Worm (Caenorhabditis elegans) whole organism, L1 larva: ENCODE data around the gene set-8.
"Not testable (repeated sequence)": the region's sequence is repeated elsewhere in the genome, so short reads cannot be mapped to it uniquely, and the experiment has no call there.

Experiments
- C34B4.2 ChIP-seq: sonication (generic microtip); optimal IDR thresholded peaks from 2 replicates; lab custom pipeline; 2017; ENCODE audit warnings: mild to moderate bottlenecking, missing genetic modification characterization, missing compliant biosample characterization
- F16B12.6 ChIP-seq: fragments of 150-350 bp; optimal IDR thresholded peaks from 2 replicates; lab custom pipeline; 2014; ENCODE audit warnings: missing biosample characterization, missing genetic modification characterization
- alr-1 ChIP-seq: fragments of 200-800 bp; sonication (Bioruptor generic); optimal IDR thresholded peaks from 2 replicates; lab custom pipeline; 2018; ENCODE audit warnings: borderline replicate concordance, mild to moderate bottlenecking, missing genetic modification characterization, missing compliant biosample characterization
- aly-2 ChIP-seq: fragments of 150-350 bp; optimal IDR thresholded peaks from 2 replicates; lab custom pipeline; 2014; ENCODE audit warnings: missing biosample characterization, missing genetic modification characterization
- ama-1 ChIP-seq: fragments of 150-350 bp; optimal IDR thresholded peaks from 2 replicates; lab custom pipeline; 2014
- blmp-1 ChIP-seq: fragments of 150-350 bp; optimal IDR thresholded peaks from 2 replicates; lab custom pipeline; 2014; ENCODE audit warnings: missing biosample characterization, missing genetic modification characterization
- ceh-63 ChIP-seq: fragments of 200-800 bp; sonication (Bioruptor generic); optimal IDR thresholded peaks from 2 replicates; lab custom pipeline; 2018; ENCODE audit warnings: mild to moderate bottlenecking, missing genetic modification characterization, missing compliant biosample characterization
- ceh-90 ChIP-seq: sonication (generic microtip); optimal IDR thresholded peaks from 2 replicates; lab custom pipeline; 2016; ENCODE audit warnings: missing genetic modification characterization, missing compliant biosample characterization
- ces-1 ChIP-seq: fragments of 150-350 bp; optimal IDR thresholded peaks from 2 replicates; lab custom pipeline; 2014; ENCODE audit warnings: missing biosample characterization, missing genetic modification reagents, missing genetic modification characterization
- dsc-1 ChIP-seq: sonication (generic microtip); optimal IDR thresholded peaks from 2 replicates; lab custom pipeline; 2016; ENCODE audit warnings: mild to moderate bottlenecking, missing genetic modification characterization, missing compliant biosample characterization
- efl-1 ChIP-seq, 4 experiments: fragments of 150-350 bp; optimal IDR thresholded peaks in 3 of 4; peaks in 1 of 4; 1 replicate in 1 of 4; 2 replicates in 3 of 4; lab custom pipeline; 2014; ENCODE audit warnings: missing biosample characterization in 2 of 4, missing genetic modification characterization in 2 of 4, missing genetic modification reagents in 2 of 4
- egl-13 ChIP-seq: sonication (generic microtip); optimal IDR thresholded peaks from 2 replicates; lab custom pipeline; 2016; ENCODE audit warnings: missing genotype, missing genetic modification reagents, missing genetic modification characterization, missing compliant biosample characterization
- elt-2 ChIP-seq: sonication (generic microtip); optimal IDR thresholded peaks from 2 replicates; lab custom pipeline; 2016; ENCODE audit warnings: missing genetic modification characterization, mild to moderate bottlenecking, inconsistent platforms, missing compliant biosample characterization, missing genetic modification reagents
- ets-5 ChIP-seq: fragments of 200-800 bp; sonication (Bioruptor generic); IDR thresholded peaks from 2 replicates; pipeline ENCODE4 v1.3.6; 2022; ENCODE audit warnings: missing genetic modification characterization, missing compliant biosample characterization
- fos-1 ChIP-seq: fragments of 150-350 bp; optimal IDR thresholded peaks from 2 replicates; lab custom pipeline; 2014; ENCODE audit warnings: missing biosample characterization, missing genetic modification characterization
- hlh-4 ChIP-seq: sonication (generic microtip); optimal IDR thresholded peaks from 2 replicates; lab custom pipeline; 2016; ENCODE audit warnings: mild to moderate bottlenecking, missing genetic modification characterization, missing compliant biosample characterization
- hpl-2 ChIP-seq: fragments of 150-350 bp; optimal IDR thresholded peaks from 2 replicates; lab custom pipeline; 2014; ENCODE audit warnings: missing biosample characterization, missing genetic modification reagents, missing genetic modification characterization
- isw-1 ChIP-seq: fragments of 200-800 bp; sonication (Bioruptor generic); IDR thresholded peaks from 2 replicates; pipeline ENCODE4 v1.3.6; 2022; ENCODE audit warnings: missing genetic modification characterization, missing compliant biosample characterization
- lin-13 ChIP-seq: fragments of 150-350 bp; optimal IDR thresholded peaks from 2 replicates; lab custom pipeline; 2014; ENCODE audit warnings: missing biosample characterization, missing genetic modification reagents, missing genetic modification characterization
- lir-3 ChIP-seq: sonication (generic microtip); optimal IDR thresholded peaks from 2 replicates; lab custom pipeline; 2016; ENCODE audit warnings: mild to moderate bottlenecking, missing genetic modification characterization, moderate library complexity, missing compliant biosample characterization; ENCODE audit not compliant: poor library complexity
- lsy-2 ChIP-seq, 2 experiments: fragments of 150-350 bp; optimal IDR thresholded peaks; 2 replicates each; lab custom pipeline; 2014; ENCODE audit warnings: missing biosample characterization in 2 of 2, missing genetic modification characterization in 2 of 2
- mab-9 ChIP-seq: fragments of 200-800 bp; sonication (Bioruptor generic); IDR thresholded peaks from 2 replicates; pipeline ENCODE4 v1.3.6; 2022; ENCODE audit warnings: missing genetic modification reagents, missing genetic modification characterization, missing compliant biosample characterization
- mdl-1 ChIP-seq, 2 experiments: fragments of 150-350 bp; optimal IDR thresholded peaks; 2 replicates each; lab custom pipeline; 2014 to 2017; ENCODE audit warnings: missing biosample characterization in 2 of 2, missing genetic modification characterization in 2 of 2, inconsistent platforms in 1 of 2
- mef-2 ChIP-seq: fragments of 150-350 bp; optimal IDR thresholded peaks from 2 replicates; lab custom pipeline; 2014; ENCODE audit warnings: missing biosample characterization, missing genetic modification characterization
- nhr-11 ChIP-seq: fragments of 150-350 bp; optimal IDR thresholded peaks from 2 replicates; lab custom pipeline; 2014; ENCODE audit warnings: missing biosample characterization, missing genetic modification characterization
- nhr-19 ChIP-seq: fragments of 200-800 bp; sonication (Bioruptor generic); conservative IDR thresholded peaks from 2 replicates; pipeline ENCODE4 v1.3.6; 2022; ENCODE audit warnings: missing genetic modification characterization, missing compliant biosample characterization
- nhr-20 ChIP-seq: sonication (generic microtip); optimal IDR thresholded peaks from 2 replicates; lab custom pipeline; 2016; ENCODE audit warnings: mild to moderate bottlenecking, missing genetic modification characterization, missing compliant biosample characterization
- nhr-47 ChIP-seq: sonication (generic microtip); optimal IDR thresholded peaks from 2 replicates; lab custom pipeline; 2016; ENCODE audit warnings: mild to moderate bottlenecking, missing genetic modification characterization, moderate library complexity, missing compliant biosample characterization
- nhr-76 ChIP-seq: sonication (generic microtip); optimal IDR thresholded peaks from 2 replicates; lab custom pipeline; 2017; ENCODE audit warnings: missing biosample characterization, missing genetic modification characterization
- nhr-84 ChIP-seq: sonication (generic microtip); optimal IDR thresholded peaks from 2 replicates; lab custom pipeline; 2017; ENCODE audit warnings: missing biosample characterization, missing genetic modification characterization
- nhr-85 ChIP-seq: sonication (generic microtip); peaks from one replicate; lab custom pipeline; 2016; ENCODE audit warnings: missing genetic modification characterization, inconsistent platforms, missing compliant biosample characterization
- skn-1 ChIP-seq: fragments of 150-350 bp; optimal IDR thresholded peaks from 2 replicates; lab custom pipeline; 2014; ENCODE audit warnings: missing biosample characterization, missing genetic modification characterization
- snu-23 ChIP-seq: sonication (generic microtip); optimal IDR thresholded peaks from 2 replicates; lab custom pipeline; 2016; ENCODE audit warnings: missing genetic modification characterization, missing compliant biosample characterization
- sox-4 ChIP-seq: sonication (generic microtip); optimal IDR thresholded peaks from 2 replicates; lab custom pipeline; 2016; ENCODE audit warnings: missing genetic modification characterization, missing compliant biosample characterization
- sptf-1 ChIP-seq: fragments of 150-350 bp; optimal IDR thresholded peaks from 2 replicates; lab custom pipeline; 2014; ENCODE audit warnings: missing biosample characterization, missing genetic modification characterization
- swsn-7 ChIP-seq: sonication (generic microtip); optimal IDR thresholded peaks from 2 replicates; lab custom pipeline; 2016; ENCODE audit warnings: missing genetic modification characterization, missing compliant biosample characterization
- tbx-2 ChIP-seq: sonication (generic microtip); optimal IDR thresholded peaks from 2 replicates; lab custom pipeline; 2016; ENCODE audit warnings: missing genetic modification characterization, missing compliant biosample characterization
- tlp-1 ChIP-seq: fragments of 150-350 bp; optimal IDR thresholded peaks from 2 replicates; lab custom pipeline; 2014; ENCODE audit warnings: missing biosample characterization, missing genetic modification characterization
- unc-98 ChIP-seq: fragments of 200-800 bp; sonication (Bioruptor generic); IDR thresholded peaks from 2 replicates; pipeline ENCODE4 v1.3.6; 2022; ENCODE audit warnings: missing genetic modification characterization, missing compliant biosample characterization
- vab-15 ChIP-seq: sonication (generic microtip); optimal IDR thresholded peaks from 2 replicates; lab custom pipeline; 2017; ENCODE audit warnings: missing genotype, mild to moderate bottlenecking, missing genetic modification characterization, missing compliant biosample characterization
- xbp-1 ChIP-seq: sonication (generic microtip); optimal IDR thresholded peaks from 2 replicates; lab custom pipeline; 2016; ENCODE audit warnings: missing genetic modification characterization, missing compliant biosample characterization
- zip-4 ChIP-seq: fragments of 200-800 bp; sonication (Bioruptor generic); optimal IDR thresholded peaks from 2 replicates; lab custom pipeline; 2018; ENCODE audit warnings: mild to moderate bottlenecking, missing genetic modification characterization, moderate library complexity, missing compliant biosample characterization
- ztf-11 ChIP-seq, 2 experiments: sonication (generic microtip); optimal IDR thresholded peaks; 2 replicates each; lab custom pipeline; 2016 to 2017; ENCODE audit warnings: missing genetic modification characterization in 2 of 2, missing biosample characterization in 1 of 2, missing compliant biosample characterization in 1 of 2

set-8 gene

DNA sequence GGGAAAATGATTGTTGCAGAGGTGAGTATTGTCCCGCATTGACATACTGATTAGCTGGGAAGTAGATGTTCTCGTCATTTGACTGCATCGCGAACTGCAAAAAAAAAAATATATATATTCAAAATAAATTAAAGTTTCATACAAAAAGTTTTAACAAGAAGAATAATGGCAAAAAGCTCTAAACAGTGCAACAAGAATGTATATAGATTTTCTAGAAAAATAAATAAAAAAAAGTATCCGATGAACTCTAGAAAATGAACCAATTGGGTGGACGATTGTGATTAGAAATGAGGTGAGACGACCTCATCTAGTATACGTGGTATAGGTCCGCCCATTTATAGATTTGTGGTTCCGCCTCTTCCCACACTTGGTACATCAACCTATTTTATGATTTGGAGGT is 17.8 kb upstream of the set-8 start, which contains the start of gene fkh-4:
TSS of gene fkh-4 (minus strand) at position 101 of the 400 bp plus-strand sequence.
- TF ChIP-seq zip-4 (GFP tag; lab: Kevin White, UChicago); ceh-90; nhr-85: not testable (repeated sequence)

DNA sequence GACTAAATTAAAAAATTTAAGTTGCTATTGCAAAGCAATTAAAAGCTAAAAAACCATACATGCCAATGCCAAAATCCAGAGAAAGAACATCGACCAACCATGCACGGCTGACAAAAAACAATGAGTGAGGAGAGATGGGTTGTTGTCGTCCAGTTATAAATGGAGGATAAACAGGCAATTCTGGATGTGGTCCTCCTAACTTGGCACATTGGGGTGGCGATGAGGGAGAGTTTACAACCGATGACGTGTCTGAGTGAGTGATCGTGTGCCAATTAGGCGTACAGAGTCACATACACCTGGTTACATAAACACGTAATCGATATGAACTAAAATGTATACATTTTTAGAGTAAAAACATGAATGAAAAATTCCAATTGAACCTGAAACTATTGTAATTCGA is 15.1 kb upstream of the set-8 start, which contains the start of gene C29F7.10:
TSS of gene C29F7.10 (minus strand) at position 101 of the 400 bp plus-strand sequence.
- not testable (repeated sequence) for TF ChIP-seq egl-13 (tag; lab: Kevin White, UChicago); nhr-19 (GFP tag; lab: Robert Waterston, UW); nhr-11 (tag; lab: Kevin White, UChicago)

- TF ChIP-seq xbp-1 (tag; lab: Kevin White, UChicago), result no peak
- TF ChIP-seq dsc-1 (tag; lab: Kevin White, UChicago), result peak; percentile 21
- TF ChIP-seq, all 84 proteins: peak for 1
Measured at ce11 chrX:13435116-13435515, 11.4 kb upstream of the set-8 start.

- no peak for TF ChIP-seq efl-1 (optimal IDR thresholded peaks at IDR 0.05; lab: Kevin White, UChicago)
- peak in 1 of 2 experiments; percentile 43 for TF ChIP-seq efl-1 (GFP tag; optimal IDR thresholded peaks at IDR 0.05 in 1 of 2; lab: Kevin White, UChicago)
- no peak for TF ChIP-seq nhr-47 (tag; lab: Kevin White, UChicago)
- TF ChIP-seq F16B12.6 (tag; lab: Kevin White, UChicago), result no peak
- no peak for TF ChIP-seq nhr-85
Measured at ce11 chrX:13435790-13436472, 10.6 kb upstream of the set-8 start, which contains the start of gene jmjd-3.3. jmjd-3.3 (plus strand) TSS chrX:13436422.

DNA sequence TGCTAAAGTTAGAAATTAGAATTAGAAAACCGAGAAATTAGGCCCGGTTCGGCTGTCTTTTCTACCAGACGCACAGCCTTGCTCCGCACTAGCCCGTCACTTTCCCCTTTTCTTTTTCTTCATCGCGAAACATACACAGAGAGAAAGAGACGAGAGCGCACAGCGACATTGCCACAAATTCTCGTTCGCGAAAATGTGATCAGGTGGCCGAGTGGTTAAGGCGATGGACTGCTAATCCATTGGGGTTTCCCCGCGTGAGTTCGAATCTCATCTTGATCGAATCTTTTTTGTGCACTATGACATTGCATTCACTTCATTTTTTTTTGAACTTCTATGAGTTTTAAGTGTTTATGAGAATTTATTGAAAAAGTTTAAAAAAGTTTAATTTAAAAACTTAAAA is 4.1 kb upstream of the set-8 start:
- TF ChIP-seq mdl-1 (tag; optimal IDR thresholded peaks at IDR 0.05; lab: Kevin White, UChicago) (peak in 1 of 2 experiments; percentile 44), hlh-4 (no peak), C34B4.2 (tag; lab: Kevin White, UChicago) (no peak), skn-1 (tag; lab: Kevin White, UChicago) (no peak), nhr-84 (tag; lab: Kevin White, UChicago) (no peak), efl-1 (optimal IDR thresholded peaks at IDR 0.05; lab: Kevin White, UChicago) (no peak), efl-1 (GFP tag; optimal IDR thresholded peaks at IDR 0.05 in 1 of 2; lab: Kevin White, UChicago) (peak in 1 of 2 experiments; percentile 41), aly-2 (tag; lab: Kevin White, UChicago) (no peak), nhr-85 (no peak), hpl-2 (no peak), vab-15 (no peak), ceh-63 (GFP tag; lab: Kevin White, UChicago) (no peak), mab-9 (GFP tag; lab: Robert Waterston, UW) (no peak), xbp-1 (tag; lab: Kevin White, UChicago) (peak; percentile 30), lin-13 (GFP tag; lab: Kevin White, UChicago) (no peak), isw-1 (peak; percentile 11; the same call in 1 of the 2 replicates), tbx-2 (peak; percentile 48), sptf-1 (no peak), lir-3 (tag; lab: Kevin White, UChicago) (no peak), ama-1 (no peak), unc-98 (GFP tag; lab: Robert Waterston, UW) (no peak), blmp-1 (no peak), lsy-2 (tag; optimal IDR thresholded peaks at IDR 0.05; lab: Kevin White, UChicago) (peak; percentile 5 to 44), sox-4 (tag; lab: Kevin White, UChicago) (peak; percentile 33), fos-1 (tag; lab: Kevin White, UChicago) (peak; percentile 33), elt-2 (tag; lab: Kevin White, UChicago) (no peak), alr-1 (tag; lab: Kevin White, UChicago) (no peak), ets-5 (GFP tag; lab: Robert Waterston, UW) (no peak), nhr-76 (no peak), dsc-1 (tag; lab: Kevin White, UChicago) (peak; percentile 81), nhr-20 (tag; lab: Kevin White, UChicago) (peak; percentile 46), snu-23 (GFP tag; lab: Kevin White, UChicago) (peak; percentile 74), tlp-1 (no peak), ztf-11 (tag; optimal IDR thresholded peaks at IDR 0.05; lab: Kevin White, UChicago) (peak in 1 of 2 experiments; percentile 24), swsn-7 (tag; lab: Kevin White, UChicago) (peak; percentile 24), mef-2 (tag; lab: Kevin White, UChicago) (no peak), ces-1 (GFP tag; lab: Kevin White, UChicago) (no peak)
